Fruit fly (Drosophila melanogaster): ENCODE results near the gene CG13008.

DNA sequence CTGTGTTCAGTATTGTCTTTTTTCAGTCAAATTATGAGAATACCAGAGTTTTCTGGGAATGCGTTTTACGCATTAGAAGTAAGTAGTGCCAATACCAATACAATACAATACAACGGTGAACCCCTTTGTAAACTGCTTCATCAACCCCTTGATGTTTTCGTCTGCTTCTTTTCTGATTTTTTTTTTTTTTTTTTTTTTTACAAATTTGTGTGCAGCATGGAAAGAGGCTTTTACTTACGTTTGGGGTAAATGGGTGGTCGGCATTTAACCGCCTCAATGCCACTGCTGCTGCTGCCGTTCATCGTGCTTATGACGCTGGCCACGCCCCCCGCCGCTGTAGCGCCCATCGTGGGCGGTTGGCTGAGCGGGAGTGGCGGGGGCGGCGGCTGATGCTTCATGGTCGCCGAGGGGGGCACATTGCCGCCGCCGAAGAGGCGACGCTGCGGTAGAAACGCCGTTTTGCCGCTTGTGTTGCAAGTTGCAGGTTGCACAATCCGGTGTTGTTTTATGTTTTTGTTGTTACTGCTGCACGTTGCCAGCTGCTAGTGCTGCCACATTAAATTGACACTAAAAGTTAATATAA, 17.2 kb upstream of the CG13008 start:
- TF ChIP-seq pan (optimal IDR thresholded peaks at IDR 0.05) (no peak), CG8478 (optimal IDR thresholded peaks at IDR 0.05) (no peak), EcR (GFP tag; optimal IDR thresholded peaks at IDR 0.05) (no peak)

Data from whole organism.